Worm (Caenorhabditis elegans): ENCODE data around the gene nex-3.

nex-3 gene

ce11 chrIII:4470793-4471192 lies 28.9 kb downstream of the nex-3 start (continued):
- TF ChIP-seq F52B5.7 (tag; optimal IDR thresholded peaks at IDR 0.05) = peak; percentile 83
- no peak for TF ChIP-seq F55B11.4 (tag; optimal IDR thresholded peaks at IDR 0.05; ENCODE audit: borderline replicate concordance, insufficient read depth)
- TF ChIP-seq ekl-4 (GFP tag; IDR thresholded peaks at IDR 0.05) = peak; percentile 50; the same call in 1 of the 2 replicates
- peak; percentile 64 for TF ChIP-seq lsl-1 (GFP tag; optimal IDR thresholded peaks at IDR 0.05)
- peak; percentile 78 for TF ChIP-seq mes-4 (tag; optimal IDR thresholded peaks at IDR 0.05)
- TF ChIP-seq mel-28 (tag; optimal IDR thresholded peaks at IDR 0.05; ENCODE audit: borderline replicate concordance) = no peak
- no peak for TF ChIP-seq hlh-26 (GFP tag; conservative IDR thresholded peaks at IDR 0.05)
- peak; percentile 64; the same call in 1 of the 2 replicates for TF ChIP-seq sea-2 (GFP tag; IDR thresholded peaks at IDR 0.05)
- TF ChIP-seq F33H1.4 (GFP tag; IDR thresholded peaks at IDR 0.05) = peak; percentile 58
- peak; percentile 52 for TF ChIP-seq zim-3 (tag; optimal IDR thresholded peaks at IDR 0.05)
- TF ChIP-seq ztf-28 (GFP tag; IDR thresholded peaks at IDR 0.05) = 0 out of 2 replicates have a peak, but pooled peaks have one; percentile 53
- TF ChIP-seq nhr-27 (tag; optimal IDR thresholded peaks at IDR 0.05) = peak; percentile 42
- peak; percentile 81 for TF ChIP-seq repo-1 (tag; optimal IDR thresholded peaks at IDR 0.05)
- no peak for TF ChIP-seq F22D6.2 (tag; optimal IDR thresholded peaks at IDR 0.05)
- TF ChIP-seq snpc-1.3 (tag; optimal IDR thresholded peaks at IDR 0.05; ENCODE audit: insufficient read depth) = peak; percentile 40
- TF ChIP-seq dpff-1 (tag; optimal IDR thresholded peaks at IDR 0.05) = peak; percentile 81
- TF ChIP-seq bed-2 (GFP tag; IDR thresholded peaks at IDR 0.05) = no peak
- peak; percentile 67; the same call in 1 of the 2 replicates for TF ChIP-seq ztf-25 (GFP tag; IDR thresholded peaks at IDR 0.05)
- no peak for TF ChIP-seq efl-1 (GFP tag; optimal IDR thresholded peaks at IDR 0.05)
- TF ChIP-seq athp-1 (tag; optimal IDR thresholded peaks at IDR 0.05) = peak; percentile 54
- 0 out of 2 replicates have a peak, but pooled peaks have one; percentile 44 for TF ChIP-seq B0336.3 (GFP tag; IDR thresholded peaks at IDR 0.05)
- no peak for TF ChIP-seq nfya-1 (tag; optimal IDR thresholded peaks at IDR 0.05; ENCODE audit: borderline replicate concordance, insufficient read depth)
- 0 out of 2 replicates have a peak, but pooled peaks have one; percentile 45 for TF ChIP-seq K11D2.4 (GFP tag; IDR thresholded peaks at IDR 0.05)
- peak; percentile 20 for TF ChIP-seq xnd-1 (tag; optimal IDR thresholded peaks at IDR 0.05)
- TF ChIP-seq ets-4 (GFP tag; optimal IDR thresholded peaks at IDR 0.05) = no peak
- 0 out of 2 replicates have a peak, but pooled peaks have one; percentile 62 for TF ChIP-seq madf-3 (GFP tag; IDR thresholded peaks at IDR 0.05)
- TF ChIP-seq lir-1 (GFP tag; conservative IDR thresholded peaks at IDR 0.05) = peak; percentile 61; the same call in 1 of the 2 replicates
- no peak for TF ChIP-seq cebp-2 (GFP tag; IDR thresholded peaks at IDR 0.05)
- TF ChIP-seq pha-4 (tag; optimal IDR thresholded peaks at IDR 0.05) = no peak
- TF ChIP-seq ztf-6 (GFP tag; IDR thresholded peaks at IDR 0.05) = peak; percentile 59; the same call in 1 of the 2 replicates
- TF ChIP-seq ama-1 (optimal IDR thresholded peaks at IDR 0.05) = no peak
- peak in 1 of 2 experiments; percentile 84 for TF ChIP-seq ama-1 (GFP tag; optimal IDR thresholded peaks at IDR 0.05)
- TF ChIP-seq B0019.2 (GFP tag; conservative IDR thresholded peaks at IDR 0.05) = peak; percentile 53; the same call in 1 of the 2 replicates
- peak; percentile 67 for TF ChIP-seq ceh-27 (GFP tag; optimal IDR thresholded peaks at IDR 0.05)
- no peak for TF ChIP-seq lag-1 (GFP tag; IDR thresholded peaks at IDR 0.05)
- TF ChIP-seq Y53F4B.3 (GFP tag; IDR thresholded peaks at IDR 0.05) = peak; percentile 45; the same call in 1 of the 2 replicates
- peak; percentile 93 for TF ChIP-seq F23B12.7 (tag; optimal IDR thresholded peaks at IDR 0.05; ENCODE audit: insufficient read depth)
- peak; percentile 58 for TF ChIP-seq somi-1 (GFP tag; optimal IDR thresholded peaks at IDR 0.05)
- peak; percentile 64 for TF ChIP-seq hrde-1 (tag; optimal IDR thresholded peaks at IDR 0.05; ENCODE audit: borderline replicate concordance)
- TF ChIP-seq hmg-20 (GFP tag; IDR thresholded peaks at IDR 0.05) = peak; percentile 54; the same call in 1 of the 2 replicates
- peak; percentile 90 for TF ChIP-seq ZK185.1 (tag; optimal IDR thresholded peaks at IDR 0.05; ENCODE audit: poor library complexity, severe bottlenecking)
- TF ChIP-seq D2030.7 (GFP tag; IDR thresholded peaks at IDR 0.05) = peak; percentile 55
- TF ChIP-seq rcor-1 (GFP tag; IDR thresholded peaks at IDR 0.05) = peak; percentile 81
- TF ChIP-seq lsy-27 (tag; optimal IDR thresholded peaks at IDR 0.05; ENCODE audit: borderline replicate concordance, insufficient read depth) = no peak
- TF ChIP-seq sdz-38 (tag; optimal IDR thresholded peaks at IDR 0.05) = no peak
- peak; percentile 82; the same call in 1 of the 2 replicates for TF ChIP-seq egl-44 (GFP tag; IDR thresholded peaks at IDR 0.05)
- peak; percentile 88 for TF ChIP-seq lin-26 (GFP tag; IDR thresholded peaks at IDR 0.05)
